Fruit fly (Drosophila melanogaster) whole organism, embryonic: ENCODE measurements around the gene Ankrd49.

ENCODE experiments used
- CG11696 ChIP-seq: fragments of 200-800 bp; sonication (Bioruptor generic); IDR thresholded peaks from 2 replicates; pipeline ENCODE4 v1.3.6; 2022; ENCODE audit warnings: missing biosample characterization, missing genetic modification characterization
- CG13287 ChIP-seq: fragments of 200-800 bp; sonication (Bioruptor generic); IDR thresholded peaks from 2 replicates; pipeline ENCODE4 v1.3.6; 2022; ENCODE audit warnings: missing biosample characterization, missing genetic modification characterization; ENCODE audit not compliant: partially characterized antibody
- CG14860 ChIP-seq: fragments of 200-800 bp; sonication (Bioruptor generic); IDR thresholded peaks from 3 replicates; pipeline ENCODE4 v1.3.6; 2022; ENCODE audit warnings: missing biosample characterization, missing genetic modification characterization; ENCODE audit not compliant: partially characterized antibody
- CG15601 ChIP-seq: fragments of 200-800 bp; sonication (Bioruptor generic); optimal IDR thresholded peaks from 3 replicates; lab custom pipeline; 2019; ENCODE audit warnings: missing biosample characterization, mild to moderate bottlenecking, missing genetic modification characterization, moderate library complexity
- CG16813 ChIP-seq: fragments of 200-800 bp; sonication (Bioruptor generic); IDR thresholded peaks from 3 replicates; pipeline ENCODE4 v1.3.6; 2022; ENCODE audit warnings: missing biosample characterization, missing genetic modification characterization; ENCODE audit not compliant: partially characterized antibody
- CG17912 ChIP-seq: fragments of 200-800 bp; sonication (Bioruptor generic); optimal IDR thresholded peaks from 2 replicates; lab custom pipeline; 2018; ENCODE audit warnings: missing biosample characterization, mild to moderate bottlenecking, missing genetic modification characterization
- CG2116 ChIP-seq: fragments of 200-800 bp; sonication (Bioruptor generic); optimal IDR thresholded peaks from 3 replicates; lab custom pipeline; 2018; ENCODE audit warnings: missing biosample characterization, mild to moderate bottlenecking, missing genetic modification characterization
- CG34422 ChIP-seq: fragments of 200-800 bp; sonication (Bioruptor generic); IDR thresholded peaks from 3 replicates; pipeline ENCODE4 v1.3.6; 2022; ENCODE audit warnings: missing biosample characterization, missing genetic modification characterization
- CG3995 ChIP-seq: fragments of 200-800 bp; sonication (Bioruptor generic); optimal IDR thresholded peaks from 3 replicates; lab custom pipeline; 2016; ENCODE audit warnings: missing biosample characterization, missing genetic modification characterization
- CG5245 ChIP-seq: fragments of 200-800 bp; sonication (Bioruptor generic); optimal IDR thresholded peaks from 3 replicates; lab custom pipeline; 2016; ENCODE audit warnings: missing biosample characterization, missing genetic modification characterization
- CG7372 ChIP-seq: fragments of 200-800 bp; sonication (Bioruptor generic); IDR thresholded peaks from 2 replicates; pipeline ENCODE4 v1.3.6; 2022; ENCODE audit warnings: missing biosample characterization, missing genetic modification characterization
- Doc2 ChIP-seq: fragments of 200-800 bp; sonication (Bioruptor generic); IDR thresholded peaks from 2 replicates; pipeline ENCODE4 v1.3.6; 2022; ENCODE audit warnings: missing biosample characterization, missing genetic modification characterization
- Dp ChIP-seq: fragments of 200-800 bp; sonication (Bioruptor generic); optimal IDR thresholded peaks from 2 replicates; lab custom pipeline; 2018; ENCODE audit warnings: missing biosample characterization, mild to moderate bottlenecking, missing genetic modification characterization, moderate library complexity
- E2f2 ChIP-seq: fragments of 200-800 bp; sonication (Bioruptor generic); IDR thresholded peaks from 2 replicates; pipeline ENCODE4 v1.3.6; 2022; ENCODE audit warnings: missing biosample characterization, missing genetic modification characterization
- H2.0 ChIP-seq: fragments of 200-800 bp; sonication (Bioruptor generic); IDR thresholded peaks from 2 replicates; pipeline ENCODE4 v1.3.6; 2022; ENCODE audit warnings: missing biosample characterization, missing genetic modification characterization
- HLH4C ChIP-seq: fragments of 200-800 bp; sonication (Bioruptor generic); IDR thresholded peaks from 3 replicates; pipeline ENCODE4 v1.3.6; 2022; ENCODE audit warnings: missing biosample characterization, missing genetic modification characterization; ENCODE audit not compliant: partially characterized antibody
- Jarid2 ChIP-seq: fragments of 200-800 bp; sonication (Bioruptor generic); optimal IDR thresholded peaks from 3 replicates; lab custom pipeline; 2017; ENCODE audit warnings: mild to moderate bottlenecking, missing biosample characterization, missing genetic modification reagents, missing genetic modification characterization
- Lhr ChIP-seq: fragments of 200-800 bp; sonication (Bioruptor generic); optimal IDR thresholded peaks from 3 replicates; lab custom pipeline; 2017; ENCODE audit warnings: mild to moderate bottlenecking, missing biosample characterization, missing genetic modification reagents, missing genetic modification characterization
- Mad ChIP-seq: fragments of 200-800 bp; sonication (Bioruptor generic); optimal IDR thresholded peaks from 2 replicates; lab custom pipeline; 2016; ENCODE audit warnings: missing biosample characterization, missing genetic modification characterization
- Max ChIP-seq: fragments of 200-800 bp; sonication (Bioruptor generic); optimal IDR thresholded peaks from 2 replicates; lab custom pipeline; 2016; ENCODE audit warnings: missing biosample characterization, mild to moderate bottlenecking, missing genetic modification characterization
- Mrtf ChIP-seq: fragments of 200-800 bp; sonication (Bioruptor generic); IDR thresholded peaks from 3 replicates; pipeline ENCODE4 v1.3.6; 2022; ENCODE audit warnings: missing biosample characterization, missing genetic modification characterization
- Myb ChIP-seq: fragments of 200-800 bp; sonication (Bioruptor generic); optimal IDR thresholded peaks from 2 replicates; lab custom pipeline; 2016; ENCODE audit warnings: missing biosample characterization, missing genetic modification characterization
- Trl ChIP-seq, 3 experiments: fragments of >200 bp in 2 of 3; fragments of 200-800 bp in 1 of 3; sonication (Bioruptor generic) in 1 of 3; optimal IDR thresholded peaks; 2 replicates in 1 of 3; 3 replicates in 2 of 3; lab custom pipeline; 2016 to 2017; ENCODE audit warnings: missing biosample characterization in 1 of 3, missing genetic modification characterization in 1 of 3
- amos ChIP-seq: fragments of 200-800 bp; sonication (Bioruptor generic); IDR thresholded peaks from 2 replicates; pipeline ENCODE4 v1.3.6; 2022; ENCODE audit warnings: missing biosample characterization, missing genetic modification characterization; ENCODE audit not compliant: partially characterized antibody
- ato ChIP-seq: fragments of 200-800 bp; sonication (Bioruptor generic); IDR thresholded peaks from 2 replicates; pipeline ENCODE4 v1.3.6; 2022; ENCODE audit warnings: missing biosample characterization, missing genetic modification characterization; ENCODE audit not compliant: partially characterized antibody
- bbx ChIP-seq: fragments of 200-800 bp; sonication (Bioruptor generic); IDR thresholded peaks from 2 replicates; pipeline ENCODE4 v1.3.6; 2022; ENCODE audit warnings: missing biosample characterization, missing genetic modification characterization; ENCODE audit not compliant: partially characterized antibody
- chinmo ChIP-seq: fragments of 200-800 bp; sonication (Bioruptor generic); IDR thresholded peaks from 4 replicates; pipeline ENCODE4 v1.3.6; 2022; ENCODE audit warnings: missing biosample characterization, missing genetic modification characterization; ENCODE audit not compliant: partially characterized antibody
- ftz-f1 ChIP-seq: fragments of 200-800 bp; sonication (Bioruptor generic); optimal IDR thresholded peaks from 2 replicates; lab custom pipeline; 2016; ENCODE audit warnings: missing biosample characterization, missing genetic modification characterization
- gcm2 ChIP-seq: fragments of 200-800 bp; sonication (Bioruptor generic); optimal IDR thresholded peaks from 2 replicates; lab custom pipeline; 2016; ENCODE audit warnings: missing biosample characterization, missing genetic modification characterization
- h ChIP-seq: fragments of >200 bp; optimal IDR thresholded peaks from 2 replicates; lab custom pipeline; 2017
- ham ChIP-seq: fragments of 200-800 bp; sonication (Bioruptor generic); IDR thresholded peaks from 2 replicates; pipeline ENCODE4 v1.3.6; 2022; ENCODE audit warnings: missing biosample characterization, missing genetic modification characterization
- hbn ChIP-seq: fragments of 200-800 bp; sonication (Bioruptor generic); IDR thresholded peaks from 2 replicates; pipeline ENCODE4 v1.3.6; 2022; ENCODE audit warnings: missing biosample characterization, missing genetic modification characterization; ENCODE audit not compliant: partially characterized antibody
- knrl ChIP-seq: fragments of 200-800 bp; sonication (Bioruptor generic); IDR thresholded peaks from 3 replicates; pipeline ENCODE4 v1.3.6; 2022; ENCODE audit warnings: missing biosample characterization, missing genetic modification characterization; ENCODE audit not compliant: partially characterized antibody
- mld ChIP-seq: fragments of 200-800 bp; sonication (Bioruptor generic); IDR thresholded peaks from 3 replicates; pipeline ENCODE4 v1.3.6; 2022; ENCODE audit warnings: missing biosample characterization, missing genetic modification characterization; ENCODE audit not compliant: partially characterized antibody
- row ChIP-seq: fragments of 200-800 bp; sonication (Bioruptor generic); IDR thresholded peaks from 3 replicates; pipeline ENCODE4 v1.3.6; 2022; ENCODE audit warnings: missing biosample characterization, missing genetic modification characterization
- stwl ChIP-seq: fragments of 200-800 bp; sonication (Bioruptor generic); optimal IDR thresholded peaks from 3 replicates; lab custom pipeline; 2018; ENCODE audit warnings: missing biosample characterization, mild to moderate bottlenecking, missing genetic modification characterization, moderate library complexity
- tio ChIP-seq: fragments of 200-800 bp; sonication (Bioruptor generic); optimal IDR thresholded peaks from 2 replicates; lab custom pipeline; 2017; ENCODE audit warnings: missing biosample characterization, missing genetic modification characterization, inconsistent platforms
- twi ChIP-seq: fragments of 200-800 bp; optimal IDR thresholded peaks from 2 replicates; lab custom pipeline; 2019; ENCODE audit warnings: missing biosample characterization, mild to moderate bottlenecking, missing genetic modification characterization, moderate library complexity
- vvl ChIP-seq: fragments of 200-800 bp; sonication (Bioruptor generic); IDR thresholded peaks from 2 replicates; pipeline ENCODE4 v1.3.6; 2022; ENCODE audit warnings: missing biosample characterization, missing genetic modification characterization
- wdn ChIP-seq: fragments of 200-800 bp; sonication (Bioruptor generic); IDR thresholded peaks from 2 replicates; pipeline ENCODE4 v1.3.6; 2022; ENCODE audit warnings: missing biosample characterization, missing genetic modification characterization
- z ChIP-seq: fragments of 200-800 bp; sonication (Bioruptor generic); IDR thresholded peaks from 3 replicates; pipeline ENCODE4 v1.3.6; 2022; ENCODE audit warnings: missing biosample characterization, missing genetic modification characterization

The Ankrd49 gene

dm6 chr2L:15038339-15039308, 31.4 kb upstream of the Ankrd49 start, which contains the start of gene CIAPIN1 (continued):
- TF ChIP-seq CG11696 (GFP tag; lab: Robert Waterston, UW) (no peak), E2f2 (GFP tag; lab: Robert Waterston, UW) (peak; percentile 8; the same call in 1 of the 2 replicates), h (no peak), mld (GFP tag; lab: Robert Waterston, UW) (peak; percentile 46; the same call in 1 of the 3 replicates), CG3995 (peak; percentile 97), HLH4C (GFP tag; lab: Robert Waterston, UW) (peak; percentile 5; the same call in 2 of the 3 replicates), Doc2 (GFP tag; lab: Robert Waterston, UW) (no peak), gcm2 (GFP tag; lab: Kevin White, UChicago) (no peak), Jarid2 (no peak), z (GFP tag; lab: Robert Waterston, UW) (no peak), Myb (GFP tag; lab: Kevin White, UChicago) (peak; percentile 12), CG7372 (no peak), Mad (GFP tag; lab: Kevin White, UChicago) (no peak), CG16813 (GFP tag; lab: Robert Waterston, UW) (peak; percentile 7; the same call in 2 of the 3 replicates), CG2116 (GFP tag; lab: Kevin White, UChicago) (no peak), twi (tag; lab: Kevin White, UChicago) (no peak), vvl (GFP tag; lab: Robert Waterston, UW) (0 out of 2 replicates have a peak, but pooled peaks have one; percentile 6), stwl (peak; percentile 28), H2.0 (GFP tag; lab: Robert Waterston, UW) (no peak), row (GFP tag; lab: Robert Waterston, UW) (peak; percentile 16), CG14860 (GFP tag; lab: Robert Waterston, UW) (peak; percentile 46), tio (peak; percentile 22), ato (GFP tag; lab: Robert Waterston, UW) (peak; percentile 62; the same call in 1 of the 2 replicates), bbx (GFP tag; lab: Robert Waterston, UW) (peak; percentile 65), knrl (no peak), amos (GFP tag; lab: Robert Waterston, UW) (peak; percentile 50)

dm6 chr2L:15035366-15035765, 28.1 kb upstream of the Ankrd49 start, which contains the start of gene yellow-c:
Gene yellow-c, plus strand, starts transcription at chr2L:15035394.
- peak; percentile 16 for TF ChIP-seq Dp (GFP tag; lab: Kevin White, UChicago)
- TF ChIP-seq Mrtf = 0 out of 3 replicates have a peak, but pooled peaks have one; percentile 54
- peak; percentile 87; the same call in 3 of the 4 replicates for TF ChIP-seq chinmo (GFP tag; lab: Robert Waterston, UW)
- no peak for TF ChIP-seq Trl (optimal IDR thresholded peaks at IDR 0.05; lab: Kevin White, UChicago)
- no peak for TF ChIP-seq Trl (GFP tag; optimal IDR thresholded peaks at IDR 0.05; lab: Kevin White, UChicago)
- TF ChIP-seq CG17912 = no peak
- no peak for TF ChIP-seq CG5245 (GFP tag; lab: Kevin White, UChicago)
- peak; percentile 72 for TF ChIP-seq ftz-f1 (GFP tag; lab: Kevin White, UChicago)
- TF ChIP-seq Max = no peak
- peak; percentile 15; the same call in 1 of the 2 replicates for TF ChIP-seq CG13287 (GFP tag; lab: Robert Waterston, UW)
- no peak for TF ChIP-seq Lhr (GFP tag; lab: Kevin White, UChicago)
- TF ChIP-seq CG34422 (GFP tag; lab: Robert Waterston, UW) = peak; percentile 44; the same call in 1 of the 3 replicates
- TF ChIP-seq Jarid2 = peak; percentile 55
- TF ChIP-seq CG15601 (tag; lab: Kevin White, UChicago) = no peak
- 0 out of 2 replicates have a peak, but pooled peaks have one; percentile 19 for TF ChIP-seq ham
- no peak for TF ChIP-seq wdn
- no peak for TF ChIP-seq hbn (GFP tag; lab: Robert Waterston, UW)
- TF ChIP-seq, all 482 proteins: peak for 8
